Fruit fly (Drosophila melanogaster) whole organism, embryonic: ENCODE data around the gene CG7213.

Experiments
- CG10147 ChIP-seq: fragments of 200-800 bp; sonication (Bioruptor generic); optimal IDR thresholded peaks from 2 replicates; lab custom pipeline; 2019; ENCODE audit warnings: missing biosample characterization, mild to moderate bottlenecking, missing genetic modification characterization, moderate library complexity
- CG14014 ChIP-seq: fragments of 200-800 bp; sonication (Bioruptor generic); IDR thresholded peaks from 2 replicates; pipeline ENCODE4 v1.3.6; 2022; ENCODE audit warnings: missing biosample characterization, missing genetic modification characterization
- CG16779 ChIP-seq: fragments of 200-800 bp; sonication (Bioruptor generic); IDR thresholded peaks from 2 replicates; pipeline ENCODE4 v1.3.6; 2022; ENCODE audit warnings: missing biosample characterization, missing genetic modification characterization
- CG2116 ChIP-seq: fragments of 200-800 bp; sonication (Bioruptor generic); optimal IDR thresholded peaks from 3 replicates; lab custom pipeline; 2018; ENCODE audit warnings: missing biosample characterization, mild to moderate bottlenecking, missing genetic modification characterization
- Fer1 ChIP-seq: fragments of 200-800 bp; sonication (Bioruptor generic); optimal IDR thresholded peaks from 2 replicates; lab custom pipeline; 2017; ENCODE audit warnings: missing biosample characterization, mild to moderate bottlenecking, missing genetic modification characterization
- Fer3 ChIP-seq: fragments of 200-800 bp; sonication (Bioruptor generic); optimal IDR thresholded peaks from 2 replicates; lab custom pipeline; 2018; ENCODE audit warnings: missing biosample characterization, mild to moderate bottlenecking, missing genetic modification characterization, moderate library complexity
- Hmr ChIP-seq: fragments of 200-800 bp; sonication (Bioruptor generic); optimal IDR thresholded peaks from 3 replicates; lab custom pipeline; 2017; ENCODE audit warnings: mild to moderate bottlenecking, missing biosample characterization, missing genetic modification reagents, missing genetic modification characterization
- chif ChIP-seq, 2 experiments: fragments of 200-800 bp; sonication (Bioruptor generic); optimal IDR thresholded peaks; 3 replicates each; lab custom pipeline; 2016; ENCODE audit warnings: missing biosample characterization in 2 of 2, missing genetic modification characterization in 2 of 2
- grn ChIP-seq: fragments of 200-800 bp; sonication (Bioruptor generic); optimal IDR thresholded peaks from 3 replicates; lab custom pipeline; 2017; ENCODE audit warnings: missing biosample characterization, missing genetic modification characterization
- kay ChIP-seq: fragments of 200-800 bp; sonication (Bioruptor generic); optimal IDR thresholded peaks from 2 replicates; lab custom pipeline; 2016; ENCODE audit warnings: missing biosample characterization, missing genetic modification characterization
- ro ChIP-seq: fragments of 200-800 bp; sonication (Bioruptor generic); IDR thresholded peaks from 2 replicates; pipeline ENCODE4 v1.3.6; 2022; ENCODE audit warnings: missing biosample characterization, missing genetic modification characterization
- sd ChIP-seq: fragments of 200-800 bp; sonication (Bioruptor generic); optimal IDR thresholded peaks from 3 replicates; lab custom pipeline; 2018; ENCODE audit warnings: missing biosample characterization, mild to moderate bottlenecking, missing genetic modification characterization, moderate library complexity
- slbo ChIP-seq: fragments of 200-800 bp; sonication (Bioruptor generic); IDR thresholded peaks from 2 replicates; pipeline ENCODE4 v1.3.6; 2022; ENCODE audit warnings: missing biosample characterization, missing genetic modification characterization
- tap ChIP-seq: fragments of 200-800 bp; optimal IDR thresholded peaks from 3 replicates; lab custom pipeline; 2019; ENCODE audit warnings: missing biosample characterization, mild to moderate bottlenecking, missing genetic modification characterization, moderate library complexity

- no peak for TF ChIP-seq kay (GFP tag; lab: Kevin White, UChicago)
- no peak for TF ChIP-seq Fer1 (GFP tag; lab: Kevin White, UChicago)
- no peak for TF ChIP-seq Hmr (GFP tag; lab: Kevin White, UChicago)
- no peak for TF ChIP-seq tap (tag; lab: Kevin White, UChicago)
- no peak for TF ChIP-seq grn (GFP tag; lab: Kevin White, UChicago)
- TF ChIP-seq Fer3 (tag; lab: Kevin White, UChicago): no peak
- no peak for TF ChIP-seq CG10147 (GFP tag; lab: Kevin White, UChicago)
- TF ChIP-seq chif (GFP tag; optimal IDR thresholded peaks at IDR 0.05; lab: Kevin White, UChicago): no peak
- no peak for TF ChIP-seq CG16779 (GFP tag; lab: Robert Waterston, UW)
- no peak for TF ChIP-seq CG14014
- TF ChIP-seq ro: no peak
- no peak for TF ChIP-seq slbo
- no peak for TF ChIP-seq sd (tag; lab: Kevin White, UChicago)
- TF ChIP-seq CG2116 (GFP tag; lab: Kevin White, UChicago): no peak
Observed at dm6 chr3L:8214980-8215379, 25.4 kb downstream of the CG7213 start, which contains the start of gene CG8012.
